Fruit fly (Drosophila melanogaster) whole organism, embryonic: Measurements from ENCODE around the gene CG14883.

Source experiments
- Awh ChIP-seq: fragments of 200-800 bp; sonication (Bioruptor generic); IDR thresholded peaks from 2 replicates; pipeline ENCODE4, ENCODE4 v1.3.6; 2022; ENCODE audit warnings: missing biosample characterization, missing genetic modification characterization
- Bgb ChIP-seq: fragments of 200-800 bp; sonication (Bioruptor generic); IDR thresholded peaks from 2 replicates; pipeline ENCODE4 v1.3.6; 2022; ENCODE audit warnings: missing biosample characterization, missing genetic modification characterization; ENCODE audit not compliant: partially characterized antibody
- CG11093 ChIP-seq: fragments of 200-800 bp; sonication (Bioruptor generic); IDR thresholded peaks from 3 replicates; pipeline ENCODE4 v1.3.6; 2022; ENCODE audit warnings: missing biosample characterization, missing genetic modification characterization
- CG15479 ChIP-seq: fragments of 200-800 bp; sonication (Bioruptor generic); optimal IDR thresholded peaks from 3 replicates; lab custom pipeline; 2019; ENCODE audit warnings: missing biosample characterization, mild to moderate bottlenecking, missing genetic modification characterization, moderate library complexity
- CG16779 ChIP-seq: fragments of 200-800 bp; sonication (Bioruptor generic); IDR thresholded peaks from 2 replicates; pipeline ENCODE4 v1.3.6; 2022; ENCODE audit warnings: missing biosample characterization, missing genetic modification characterization
- CG32767 ChIP-seq: fragments of 200-800 bp; sonication (Bioruptor generic); IDR thresholded peaks from 2 replicates; pipeline ENCODE4 v1.3.6; 2022; ENCODE audit warnings: missing biosample characterization, missing genetic modification characterization
- CG4360 ChIP-seq: fragments of 200-800 bp; sonication (Bioruptor generic); IDR thresholded peaks from 2 replicates; pipeline ENCODE4 v1.3.6; 2022; ENCODE audit warnings: missing biosample characterization, missing genetic modification characterization
- CG8290 ChIP-seq, 3 experiments: fragments of 200-800 bp; sonication (Bioruptor generic); optimal IDR thresholded peaks; 2 replicates each; lab custom pipeline; 2016 to 2019; ENCODE audit warnings: missing biosample characterization in 3 of 3, missing genetic modification characterization in 3 of 3, mild to moderate bottlenecking in 2 of 3, moderate library complexity in 1 of 3
- CG8478 ChIP-seq: fragments of >200 bp; optimal IDR thresholded peaks from 2 replicates; lab custom pipeline; 2018
- CG8765 ChIP-seq: fragments of 200-800 bp; sonication (Bioruptor generic); IDR thresholded peaks from 2 replicates; pipeline ENCODE4 v1.3.6; 2022; ENCODE audit warnings: missing biosample characterization, missing genetic modification characterization
- D ChIP-seq, 2 experiments: fragments of 200-800 bp in 1 of 2; fragments of >200 bp in 1 of 2; sonication (Bioruptor generic) in 1 of 2; optimal IDR thresholded peaks; 2 replicates in 1 of 2; 3 replicates in 1 of 2; lab custom pipeline; 2017; ENCODE audit warnings: mild to moderate bottlenecking in 1 of 2, missing biosample characterization in 1 of 2, missing genetic modification characterization in 1 of 2, missing genetic modification reagents in 1 of 2
- Dfd ChIP-seq, 2 experiments: fragments of >200 bp; optimal IDR thresholded peaks; 2 replicates each; lab custom pipeline; 2017; ENCODE audit warnings: missing biosample characterization in 2 of 2, missing genetic modification characterization in 2 of 2
- Doc2 ChIP-seq: fragments of 200-800 bp; sonication (Bioruptor generic); IDR thresholded peaks from 2 replicates; pipeline ENCODE4 v1.3.6; 2022; ENCODE audit warnings: missing biosample characterization, missing genetic modification characterization
- Doc3 ChIP-seq: fragments of 200-800 bp; sonication (Bioruptor generic); IDR thresholded peaks from 3 replicates; pipeline ENCODE4 v1.3.6; 2022; ENCODE audit warnings: missing biosample characterization, missing genetic modification characterization; ENCODE audit not compliant: partially characterized antibody
- Dref ChIP-seq: fragments of 200-800 bp; sonication (Bioruptor generic); IDR thresholded peaks from 2 replicates; pipeline ENCODE4 v1.3.6; 2022; ENCODE audit warnings: missing biosample characterization, missing genetic modification characterization
- Ets65A ChIP-seq: fragments of 200-800 bp; sonication (Bioruptor generic); peaks from one replicate; lab custom pipeline; 2016; ENCODE audit warnings: missing biosample characterization, missing genetic modification characterization
- Ets97D ChIP-seq: fragments of 200-800 bp; sonication (Bioruptor generic); optimal IDR thresholded peaks from 3 replicates; lab custom pipeline; 2016; ENCODE audit warnings: missing biosample characterization, missing genetic modification characterization
- HLH4C ChIP-seq: fragments of 200-800 bp; sonication (Bioruptor generic); IDR thresholded peaks from 3 replicates; pipeline ENCODE4 v1.3.6; 2022; ENCODE audit warnings: missing biosample characterization, missing genetic modification characterization; ENCODE audit not compliant: partially characterized antibody
- Hmr ChIP-seq: fragments of 200-800 bp; sonication (Bioruptor generic); optimal IDR thresholded peaks from 3 replicates; lab custom pipeline; 2017; ENCODE audit warnings: mild to moderate bottlenecking, missing biosample characterization, missing genetic modification reagents, missing genetic modification characterization
- Hsf ChIP-seq: fragments of 200-800 bp; sonication (Bioruptor generic); optimal IDR thresholded peaks from 3 replicates; lab custom pipeline; 2016; ENCODE audit warnings: missing biosample characterization, missing genetic modification characterization
- Nf-YB ChIP-seq: fragments of 200-800 bp; sonication (Bioruptor generic); optimal IDR thresholded peaks from 3 replicates; lab custom pipeline; 2019; ENCODE audit warnings: missing biosample characterization, mild to moderate bottlenecking, missing genetic modification characterization, moderate library complexity
- Opbp ChIP-seq: fragments of 200-800 bp; sonication (Bioruptor generic); IDR thresholded peaks from 3 replicates; pipeline ENCODE4 v1.3.6; 2022; ENCODE audit warnings: missing biosample characterization, missing genetic modification characterization; ENCODE audit not compliant: partially characterized antibody
- Rfx ChIP-seq: fragments of 200-800 bp; sonication (Bioruptor generic); IDR thresholded peaks from 2 replicates; pipeline ENCODE4 v1.3.6; 2022; ENCODE audit warnings: missing biosample characterization, missing genetic modification characterization
- Rx ChIP-seq: fragments of 200-800 bp; sonication (Bioruptor generic); IDR thresholded peaks from 2 replicates; pipeline ENCODE4 v1.3.6; 2022; ENCODE audit warnings: missing biosample characterization, missing genetic modification characterization
- abd-A ChIP-seq: fragments of 200-800 bp; sonication (Bioruptor generic); optimal IDR thresholded peaks from 3 replicates; lab custom pipeline; 2019; ENCODE audit warnings: missing biosample characterization, mild to moderate bottlenecking, missing genetic modification characterization, moderate library complexity
- bowl ChIP-seq: fragments of 200-800 bp; sonication (Bioruptor generic); IDR thresholded peaks from 2 replicates; pipeline ENCODE4 v1.3.6; 2022; ENCODE audit warnings: missing biosample characterization, missing genetic modification characterization
- btn ChIP-seq: fragments of 200-800 bp; sonication (Bioruptor generic); optimal IDR thresholded peaks from 2 replicates; lab custom pipeline; 2016; ENCODE audit warnings: missing biosample characterization, missing genetic modification characterization
- cg ChIP-seq: fragments of 200-800 bp; sonication (Bioruptor generic); optimal IDR thresholded peaks from 3 replicates; lab custom pipeline; 2019; ENCODE audit warnings: missing biosample characterization, mild to moderate bottlenecking, missing genetic modification characterization, moderate library complexity
- crc ChIP-seq: fragments of 200-800 bp; sonication (Bioruptor generic); optimal IDR thresholded peaks from 2 replicates; lab custom pipeline; 2016; ENCODE audit warnings: missing biosample characterization, missing genetic modification characterization
- crol ChIP-seq: fragments of 200-800 bp; sonication (Bioruptor generic); IDR thresholded peaks from 2 replicates; pipeline ENCODE4 v1.3.6; 2022; ENCODE audit warnings: missing biosample characterization, missing genetic modification characterization
- ewg ChIP-seq: fragments of 200-800 bp; sonication (Bioruptor generic); optimal IDR thresholded peaks from 3 replicates; lab custom pipeline; 2017; ENCODE audit warnings: mild to moderate bottlenecking, missing biosample characterization, missing genetic modification reagents, missing genetic modification characterization
- gro ChIP-seq: fragments of 200-800 bp; sonication (Bioruptor generic); optimal IDR thresholded peaks from 2 replicates; lab custom pipeline; 2016; ENCODE audit warnings: missing biosample characterization, missing genetic modification characterization
- jing ChIP-seq: fragments of 200-800 bp; sonication (Bioruptor generic); optimal IDR thresholded peaks from 2 replicates; lab custom pipeline; 2018; ENCODE audit warnings: missing biosample characterization, mild to moderate bottlenecking, missing genetic modification characterization
- kah ChIP-seq: fragments of 200-800 bp; sonication (Bioruptor generic); optimal IDR thresholded peaks from 2 replicates; lab custom pipeline; 2018; ENCODE audit warnings: missing biosample characterization, mild to moderate bottlenecking, missing genetic modification characterization
- knrl ChIP-seq: fragments of 200-800 bp; sonication (Bioruptor generic); IDR thresholded peaks from 3 replicates; pipeline ENCODE4 v1.3.6; 2022; ENCODE audit warnings: missing biosample characterization, missing genetic modification characterization; ENCODE audit not compliant: partially characterized antibody
- lab ChIP-seq: fragments of 200-800 bp; sonication (Bioruptor generic); optimal IDR thresholded peaks from 3 replicates; lab custom pipeline; 2017; ENCODE audit warnings: missing biosample characterization, missing genetic modification characterization, mild to moderate bottlenecking, moderate library complexity, missing genetic modification reagents
- pfk ChIP-seq: fragments of 200-800 bp; sonication (Bioruptor generic); optimal IDR thresholded peaks from 2 replicates; lab custom pipeline; 2018; ENCODE audit warnings: missing biosample characterization, mild to moderate bottlenecking, missing genetic modification characterization, moderate library complexity
- pnt ChIP-seq: fragments of 200-800 bp; sonication (Bioruptor generic); optimal IDR thresholded peaks from 3 replicates; lab custom pipeline; 2016; ENCODE audit warnings: missing biosample characterization, missing genetic modification characterization
- pros ChIP-seq: fragments of 200-800 bp; sonication (Bioruptor generic); optimal IDR thresholded peaks from 3 replicates; lab custom pipeline; 2019; ENCODE audit warnings: missing biosample characterization, mild to moderate bottlenecking, missing genetic modification characterization, moderate library complexity
- seq ChIP-seq: fragments of 200-800 bp; sonication (Bioruptor generic); IDR thresholded peaks from 2 replicates; pipeline ENCODE4 v1.3.6; 2022; ENCODE audit warnings: missing biosample characterization, missing genetic modification characterization
- stc ChIP-seq: fragments of 200-800 bp; sonication (Bioruptor generic); IDR thresholded peaks from 2 replicates; pipeline ENCODE4 v1.3.6; 2022; ENCODE audit warnings: missing biosample characterization, missing genetic modification characterization
- tio ChIP-seq: fragments of 200-800 bp; sonication (Bioruptor generic); optimal IDR thresholded peaks from 2 replicates; lab custom pipeline; 2017; ENCODE audit warnings: missing biosample characterization, missing genetic modification characterization, inconsistent platforms
- tna ChIP-seq: fragments of 200-800 bp; sonication (Bioruptor generic); IDR thresholded peaks from 2 replicates; pipeline ENCODE4 v1.3.6; 2022; ENCODE audit warnings: missing biosample characterization, missing genetic modification characterization; ENCODE audit not compliant: partially characterized antibody
- ttk ChIP-seq: fragments of 200-800 bp; sonication (Bioruptor generic); IDR thresholded peaks from 2 replicates; pipeline ENCODE4 v2.1.2; 2022; ENCODE audit warnings: missing biosample characterization, missing genetic modification characterization
- twi ChIP-seq: fragments of 200-800 bp; optimal IDR thresholded peaks from 2 replicates; lab custom pipeline; 2019; ENCODE audit warnings: missing biosample characterization, mild to moderate bottlenecking, missing genetic modification characterization, moderate library complexity
- tx ChIP-seq: fragments of 200-800 bp; sonication (Bioruptor generic); optimal IDR thresholded peaks from 2 replicates; lab custom pipeline; 2016; ENCODE audit warnings: missing biosample characterization, missing genetic modification characterization
- usp ChIP-seq: fragments of >200 bp; optimal IDR thresholded peaks from 2 replicates; lab custom pipeline; 2017; ENCODE audit warnings: missing biosample characterization, missing genetic modification characterization

Gene CG14883

dm6 chr3R:16413734-16414133, 42.1 kb upstream of the CG14883 start (continued):
- no peak for TF ChIP-seq ttk (GFP tag; lab: Robert Waterston, UW)
- TF ChIP-seq pfk: peak; percentile 93
- TF ChIP-seq Nf-YB (GFP tag; lab: Kevin White, UChicago): peak; percentile 93

- TF ChIP-seq Rx (GFP tag; lab: Robert Waterston, UW) (no peak), CG8765 (no peak)
- TF ChIP-seq, all 482 proteins: peak for 0
Observed at dm6 chr3R:16416508-16416907, 39.3 kb upstream of the CG14883 start.

DNA sequence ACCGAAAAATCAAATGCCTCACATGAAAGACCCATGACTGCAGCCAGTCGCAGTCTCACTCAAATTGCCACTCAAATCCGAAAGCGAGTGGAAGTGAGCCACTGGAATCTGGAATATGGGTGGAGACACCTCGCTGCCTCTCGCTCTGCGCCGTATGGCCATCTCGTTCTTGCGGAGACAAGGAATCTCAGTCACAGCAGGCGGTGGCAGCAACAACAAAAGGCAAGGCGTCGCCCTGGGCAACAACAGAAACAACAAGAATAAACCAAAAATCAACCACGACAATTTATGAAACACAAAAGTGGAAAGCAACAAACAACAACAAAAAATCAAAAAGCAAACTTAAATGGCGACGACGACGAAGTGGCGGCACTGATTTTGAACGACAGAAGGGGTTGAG, 32.5 kb upstream of the CG14883 start:
- peak; percentile 42; the same call in 1 of the 2 replicates for TF ChIP-seq Rfx
- peak; percentile 52; the same call in 1 of the 2 replicates for TF ChIP-seq tna
- TF ChIP-seq jing (GFP tag; lab: Kevin White, UChicago): no peak
- no peak for TF ChIP-seq Ets65A
- TF ChIP-seq CG4360 (GFP tag; lab: Robert Waterston, UW): peak; percentile 98
- TF ChIP-seq stc: no peak
- TF ChIP-seq seq (GFP tag; lab: Robert Waterston, UW): peak; percentile 78; the same call in 1 of the 2 replicates
- TF ChIP-seq D (optimal IDR thresholded peaks at IDR 0.05; lab: Kevin White, UChicago): no peak
- TF ChIP-seq D (GFP tag; optimal IDR thresholded peaks at IDR 0.05; lab: Kevin White, UChicago): peak; percentile 53
- no peak for TF ChIP-seq HLH4C (GFP tag; lab: Robert Waterston, UW)
- peak; percentile 27 for TF ChIP-seq cg (GFP tag; lab: Kevin White, UChicago)
- 0 out of 3 replicates have a peak, but pooled peaks have one; percentile 20 for TF ChIP-seq knrl
- no peak for TF ChIP-seq Hmr (GFP tag; lab: Kevin White, UChicago)
- TF ChIP-seq Doc3 (GFP tag; lab: Robert Waterston, UW): no peak
- no peak for TF ChIP-seq CG16779 (GFP tag; lab: Robert Waterston, UW)
- TF ChIP-seq Dref (GFP tag; lab: Robert Waterston, UW): no peak
- TF ChIP-seq CG32767 (GFP tag; lab: Robert Waterston, UW): no peak
- peak; percentile 35; the same call in 1 of the 2 replicates for TF ChIP-seq Bgb (GFP tag; lab: Robert Waterston, UW)
- no peak for TF ChIP-seq CG15479 (GFP tag; lab: Kevin White, UChicago)
- peak; percentile 74 for TF ChIP-seq pros
- TF ChIP-seq Opbp (GFP tag; lab: Robert Waterston, UW): 0 out of 3 replicates have a peak, but pooled peaks have one; percentile 30
- no peak for TF ChIP-seq Dfd (GFP tag; optimal IDR thresholded peaks at IDR 0.05; lab: Kevin White, UChicago)
- no peak for TF ChIP-seq usp (GFP tag; lab: Kevin White, UChicago)
- peak; percentile 59 for TF ChIP-seq CG8478 (lab: Kevin White, UChicago)
- peak; percentile 10 for TF ChIP-seq twi (tag; lab: Kevin White, UChicago)
- no peak for TF ChIP-seq tx (GFP tag; lab: Kevin White, UChicago)
- TF ChIP-seq lab (GFP tag; lab: Kevin White, UChicago): no peak
- no peak for TF ChIP-seq CG11093 (GFP tag; lab: Robert Waterston, UW)
- peak; percentile 93 for TF ChIP-seq Nf-YB (GFP tag; lab: Kevin White, UChicago)
- TF ChIP-seq CG8290 (GFP tag; optimal IDR thresholded peaks at IDR 0.05; lab: Kevin White, UChicago): no peak
- no peak for TF ChIP-seq CG8290 (tag; optimal IDR thresholded peaks at IDR 0.05; lab: Kevin White, UChicago)
- TF ChIP-seq kah: no peak
- 0 out of 2 replicates have a peak, but pooled peaks have one; percentile 19 for TF ChIP-seq crol
- TF ChIP-seq ewg: peak; percentile 36
- no peak for TF ChIP-seq crc (GFP tag; lab: Kevin White, UChicago)
- TF ChIP-seq Hsf: no peak
- no peak for TF ChIP-seq btn (GFP tag; lab: Kevin White, UChicago)
- no peak for TF ChIP-seq Awh
- no peak for TF ChIP-seq abd-A (tag; lab: Kevin White, UChicago)
- no peak for TF ChIP-seq bowl (GFP tag; lab: Robert Waterston, UW)
- TF ChIP-seq tio (GFP tag; lab: Kevin White, UChicago): no peak
- TF ChIP-seq pnt (GFP tag; lab: Kevin White, UChicago): no peak
- TF ChIP-seq gro (GFP tag; lab: Kevin White, UChicago): no peak
- no peak for TF ChIP-seq Doc2 (GFP tag; lab: Robert Waterston, UW)
- TF ChIP-seq Ets97D (GFP tag; lab: Kevin White, UChicago): no peak
